Fruit fly (Drosophila melanogaster) S2 (cell line): ENCODE measurements around the gene inaF-C.
A peak's percentile ranks its signal among the peaks of the same experiment; 100 is the strongest.

Experiments used
- CG8478 ChIP-seq: fragments of >200 bp; optimal IDR thresholded peaks from 2 replicates; lab custom pipeline; 2018
- CTCF ChIP-seq, 2 experiments: fragments of >200 bp; optimal IDR thresholded peaks; 2 replicates each; lab custom pipeline; 2018

inaF-C gene

DNA sequence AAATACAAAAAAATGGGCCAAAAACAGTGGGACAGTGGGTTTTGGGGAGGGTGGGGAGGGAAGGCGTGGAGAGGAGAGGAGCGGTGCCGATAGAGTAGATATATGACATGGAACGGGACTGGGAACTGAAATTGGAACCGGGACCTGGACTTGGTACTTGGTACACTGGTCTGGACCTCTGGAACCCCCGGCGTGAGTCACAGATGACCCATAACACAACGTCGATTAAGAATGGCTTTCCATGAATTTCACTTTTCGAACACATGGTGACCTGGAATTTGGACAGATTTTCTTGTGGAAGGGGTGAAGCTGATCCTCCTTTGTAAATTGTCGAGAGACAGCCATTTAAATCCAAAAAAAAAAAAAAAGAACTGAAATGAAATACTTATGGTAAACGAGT lies 44.9 kb downstream of the inaF-C start:
- TF ChIP-seq CG8478 (lab: Kevin White, UChicago) = no peak
- TF ChIP-seq CTCF (optimal IDR thresholded peaks at IDR 0.05; lab: Kevin White, UChicago) = no peak

DNA sequence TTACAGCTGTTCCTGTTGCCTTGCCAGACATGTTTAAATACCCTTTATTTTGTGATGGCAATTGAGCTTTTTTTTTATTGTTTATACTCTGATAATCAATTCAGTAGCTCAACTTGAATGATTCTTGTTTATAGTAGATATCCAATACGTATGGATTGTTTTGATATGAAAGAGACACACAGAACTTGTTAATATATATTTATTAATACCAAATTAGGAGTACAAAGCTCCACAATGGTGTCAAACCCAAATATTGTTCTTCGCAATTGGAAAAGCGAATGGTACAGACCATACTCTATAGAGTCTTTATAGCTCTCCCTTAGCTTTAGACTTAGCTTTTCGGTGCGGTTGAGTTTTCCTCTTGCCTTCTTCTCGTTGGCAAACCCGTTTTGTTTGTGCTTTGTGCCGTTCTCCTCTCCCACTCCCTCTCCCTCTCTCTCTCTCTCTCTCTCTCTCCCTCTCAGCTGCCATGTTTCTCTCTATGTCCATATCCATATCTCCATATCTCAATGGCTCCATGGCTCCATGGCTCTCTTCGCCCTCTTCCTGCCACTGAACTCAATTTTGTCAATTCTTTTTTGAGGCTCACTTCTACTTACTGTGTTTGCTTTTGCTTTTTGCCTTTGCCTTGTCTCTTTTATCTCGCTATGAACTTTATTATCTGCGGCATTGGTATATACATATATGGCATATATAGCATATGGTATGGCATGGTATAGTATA lies 45.5 kb downstream of the inaF-C start:
- no peak for TF ChIP-seq CTCF (optimal IDR thresholded peaks at IDR 0.05; lab: Kevin White, UChicago)
- no peak for TF ChIP-seq CG8478 (lab: Kevin White, UChicago)

DNA sequence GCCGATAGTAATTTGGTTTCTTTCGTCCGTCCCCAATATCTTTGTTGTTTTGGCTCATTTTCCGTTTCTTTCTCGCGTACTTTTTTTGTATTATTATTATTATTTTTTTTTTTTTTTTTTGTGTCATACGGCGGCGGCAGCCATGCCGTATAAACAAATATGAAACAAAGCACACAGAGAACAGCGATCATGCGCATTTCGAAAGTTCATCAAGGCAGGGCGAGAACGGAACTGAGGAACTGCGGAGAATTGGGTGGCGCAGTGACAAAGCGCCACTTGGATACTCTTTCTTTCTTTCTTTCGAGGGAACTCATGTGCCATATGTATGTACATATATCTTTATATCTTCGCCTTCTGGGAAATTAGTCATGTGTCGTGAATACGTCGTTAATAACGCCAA lies 47.1 kb downstream of the inaF-C start:
- no peak for TF ChIP-seq CTCF (optimal IDR thresholded peaks at IDR 0.05; lab: Kevin White, UChicago)
- TF ChIP-seq CG8478 (lab: Kevin White, UChicago) = no peak

DNA sequence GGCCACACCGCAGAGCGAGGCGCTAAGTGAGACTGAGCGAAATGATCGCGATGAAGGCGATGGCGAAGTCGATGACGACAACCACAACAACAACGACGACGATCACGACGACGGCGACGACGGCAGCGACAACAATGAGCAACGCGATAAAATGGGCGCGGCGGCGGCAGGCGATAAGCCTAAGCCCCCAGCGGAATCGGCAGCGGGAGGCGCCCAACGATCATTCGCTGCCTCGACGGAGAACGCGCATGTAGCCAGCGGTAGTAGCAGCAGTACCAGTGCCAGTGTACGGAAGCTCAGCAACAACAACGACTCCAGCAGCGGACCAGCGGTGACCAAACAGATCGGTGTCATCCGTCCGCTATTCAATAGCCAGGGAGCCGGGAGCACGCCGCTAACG lies 48.1 kb downstream of the inaF-C start:
- TF ChIP-seq CTCF (optimal IDR thresholded peaks at IDR 0.05; lab: Kevin White, UChicago) (no peak), CG8478 (lab: Kevin White, UChicago) (no peak)

DNA sequence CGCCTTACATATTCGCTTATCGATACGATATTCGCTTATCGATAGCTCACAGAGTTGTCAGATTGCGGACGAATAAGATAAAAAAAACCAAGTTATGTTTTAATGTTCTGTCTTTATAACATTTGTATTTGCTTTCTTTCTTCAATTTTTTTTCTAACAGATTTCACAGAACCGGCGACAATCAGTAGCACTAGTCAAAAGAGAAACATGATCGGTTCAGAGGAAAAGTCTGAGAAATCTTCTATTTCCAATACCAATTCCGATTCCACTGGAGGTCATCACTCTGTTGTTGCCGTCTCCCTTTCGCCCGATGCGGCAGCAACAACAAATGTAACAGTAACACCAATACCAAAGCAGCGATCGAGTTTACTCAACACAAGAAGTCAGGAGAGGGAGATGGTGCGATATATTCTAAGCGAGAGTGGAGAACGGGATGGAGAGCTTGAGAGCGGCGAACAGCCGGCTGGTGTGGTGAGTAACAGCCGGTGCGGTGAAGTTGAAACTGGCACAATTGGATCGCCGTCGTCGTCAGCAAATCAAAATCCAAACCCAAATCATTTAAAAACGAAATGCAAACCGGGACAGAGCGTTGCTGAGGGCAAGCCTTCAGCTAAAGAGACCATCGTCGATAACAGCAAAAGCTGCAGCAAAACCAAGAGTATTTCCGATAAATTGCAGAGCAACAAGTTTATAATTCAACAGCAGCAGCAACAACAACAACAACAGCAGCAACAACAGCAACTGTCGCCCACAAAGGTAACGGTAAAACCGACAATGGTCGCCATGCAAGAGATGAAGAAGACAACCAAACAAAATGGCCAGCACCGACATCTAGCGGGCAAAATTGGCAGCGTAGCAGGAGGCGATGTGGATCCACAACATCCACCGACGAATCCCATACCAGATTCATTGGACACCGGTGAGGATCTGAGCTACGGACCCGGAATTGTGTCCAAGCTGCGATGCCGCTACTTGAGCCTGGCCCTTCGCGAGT lies 49.7 kb downstream of the inaF-C start:
- TF ChIP-seq CG8478 (lab: Kevin White, UChicago) (no peak), CTCF (optimal IDR thresholded peaks at IDR 0.05; lab: Kevin White, UChicago) (peak; percentile 76 to 83)

DNA sequence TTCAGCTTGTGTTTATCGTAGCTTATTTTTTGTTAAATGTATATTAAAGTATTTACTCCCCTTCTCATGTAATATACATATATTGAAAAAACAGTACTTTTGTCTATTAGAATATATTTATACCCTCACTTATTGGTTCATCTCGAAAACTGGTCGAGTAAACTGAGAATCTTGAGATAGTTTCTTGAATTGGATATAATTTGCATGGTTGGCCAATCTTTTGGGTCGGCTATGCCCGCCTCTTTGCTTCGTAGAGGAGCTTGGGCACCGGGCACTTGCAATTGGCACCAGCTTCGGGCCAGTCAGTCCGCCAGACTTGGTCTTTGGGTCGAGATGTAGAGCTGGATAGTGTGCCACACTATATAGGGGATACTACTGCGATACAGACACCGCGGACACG lies 51.2 kb downstream of the inaF-C start:
- TF ChIP-seq CG8478 (lab: Kevin White, UChicago) = no peak
- no peak for TF ChIP-seq CTCF (optimal IDR thresholded peaks at IDR 0.05; lab: Kevin White, UChicago)

DNA sequence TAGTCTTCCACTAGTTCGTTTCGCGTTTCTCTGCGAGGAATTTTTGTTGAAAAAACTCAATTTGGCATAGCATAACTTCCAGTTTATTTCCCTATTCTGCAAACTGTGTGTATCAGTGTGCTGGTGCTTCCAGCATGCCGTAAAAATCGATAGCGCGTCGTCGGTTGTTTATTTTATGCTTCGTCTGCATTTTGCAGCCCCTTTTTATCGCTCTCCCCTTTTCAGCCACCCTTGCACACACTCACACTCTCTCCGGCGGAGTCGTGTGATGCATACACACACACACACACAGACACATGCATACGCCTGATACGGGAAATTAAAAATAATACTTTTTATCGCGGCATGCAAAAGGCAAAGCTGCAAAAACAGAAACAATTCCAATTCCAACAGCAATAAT lies 52.1 kb downstream of the inaF-C start:
- no peak for TF ChIP-seq CTCF (optimal IDR thresholded peaks at IDR 0.05; lab: Kevin White, UChicago)
- no peak for TF ChIP-seq CG8478 (lab: Kevin White, UChicago)

DNA sequence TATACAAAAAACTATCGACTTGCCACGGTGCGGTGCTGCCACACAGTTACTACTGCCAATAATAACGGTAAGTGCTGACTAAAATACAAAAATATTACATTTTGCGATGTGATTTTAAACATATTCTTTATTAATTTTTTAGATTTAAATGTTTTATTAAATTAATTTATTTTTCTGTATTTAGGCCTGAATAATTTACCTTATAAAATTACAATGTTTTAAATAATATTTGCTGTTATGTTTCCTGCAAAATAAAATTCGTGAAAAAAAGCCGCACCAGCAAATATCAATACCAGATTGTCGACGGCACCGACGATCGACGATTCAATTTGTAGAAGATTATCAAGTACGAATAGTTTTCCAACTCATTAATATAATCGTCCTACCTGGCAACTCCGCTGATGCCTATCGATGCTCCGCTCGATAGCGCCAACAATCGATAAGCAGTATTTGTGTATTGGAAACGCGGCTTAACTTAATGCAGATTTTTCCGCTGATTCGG lies 53.0 kb downstream of the inaF-C start, which contains the start of the genes Vlet and bif:
Vlet (minus strand) TSS at position 51 of the 502 bp plus-strand sequence.
bif (plus strand) TSS at position 432 of the 502 bp plus-strand sequence.
- TF ChIP-seq CTCF (optimal IDR thresholded peaks at IDR 0.05; lab: Kevin White, UChicago) (peak in 1 of 2 experiments; percentile 9), CG8478 (lab: Kevin White, UChicago) (no peak)
